Worm (Caenorhabditis elegans): Measurements from ENCODE around the gene Y45F10D.2.

The Y45F10D.2 gene

DNA sequence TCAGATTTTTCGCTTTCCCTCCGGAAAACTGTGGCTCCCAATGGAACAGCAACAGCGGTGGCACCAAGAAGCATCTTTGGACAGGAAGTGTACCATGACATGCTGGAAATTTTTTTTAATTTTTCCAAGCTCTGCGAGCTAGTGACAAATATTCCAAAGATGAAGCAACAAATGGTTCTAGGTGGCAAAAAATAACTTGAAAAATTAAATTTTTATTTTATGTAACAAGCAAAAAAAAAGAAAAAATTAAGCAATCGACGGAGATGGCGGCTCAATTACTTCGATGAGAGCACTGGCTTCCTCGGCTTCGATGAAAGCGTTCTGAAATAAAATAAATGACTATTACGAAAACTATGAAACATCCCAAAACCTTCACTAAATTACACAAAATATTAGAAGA, 11.1 kb upstream of the Y45F10D.2 start, which contains the start of gene lact-9:
TSS of gene lact-9 (minus strand) at position 101 of the 400 bp plus-strand sequence.
- no peak for TF ChIP-seq ets-7 (tag; optimal IDR thresholded peaks at IDR 0.05)
- no peak for TF ChIP-seq flt-1 (GFP tag; IDR thresholded peaks at IDR 0.05)
- TF ChIP-seq sea-1 (GFP tag; conservative IDR thresholded peaks at IDR 0.05): no peak
- no peak for TF ChIP-seq ceh-13 (GFP tag; optimal IDR thresholded peaks at IDR 0.05)
- no peak for TF ChIP-seq scrt-1 (GFP tag; IDR thresholded peaks at IDR 0.05)
- no peak for TF ChIP-seq tbx-37 (GFP tag; conservative IDR thresholded peaks at IDR 0.05)
- no peak for TF ChIP-seq F13C5.2 (tag; optimal IDR thresholded peaks at IDR 0.05)
- no peak for TF ChIP-seq ceh-36 (tag; optimal IDR thresholded peaks at IDR 0.05)

- TF ChIP-seq sea-1 (GFP tag; conservative IDR thresholded peaks at IDR 0.05) (no peak), tbx-11 (GFP tag; IDR thresholded peaks at IDR 0.05) (no peak), tbx-37 (GFP tag; conservative IDR thresholded peaks at IDR 0.05) (no peak), B0310.2 (tag; optimal IDR thresholded peaks at IDR 0.05) (no peak), pes-1 (GFP tag; IDR thresholded peaks at IDR 0.05) (no peak), ceh-36 (tag; optimal IDR thresholded peaks at IDR 0.05) (no peak), ceh-13 (GFP tag; optimal IDR thresholded peaks at IDR 0.05) (no peak), aly-1 (tag; optimal IDR thresholded peaks at IDR 0.05) (no peak), scrt-1 (GFP tag; IDR thresholded peaks at IDR 0.05) (no peak), tra-4 (tag; optimal IDR thresholded peaks at IDR 0.05) (no peak), hnd-1 (tag; optimal IDR thresholded peaks at IDR 0.05) (no peak), F13C5.2 (tag; optimal IDR thresholded peaks at IDR 0.05) (no peak), hmbx-1 (tag; optimal IDR thresholded peaks at IDR 0.05) (no peak)
These were observed 10.3 kb upstream of the Y45F10D.2 start for ce11 chrIV:13784774-13785173.

- no peak for TF ChIP-seq ceh-36 (tag; optimal IDR thresholded peaks at IDR 0.05)
- TF ChIP-seq sea-1 (GFP tag; conservative IDR thresholded peaks at IDR 0.05): no peak
- TF ChIP-seq ama-1 (optimal IDR thresholded peaks at IDR 0.05): no peak
- TF ChIP-seq hmbx-1 (tag; optimal IDR thresholded peaks at IDR 0.05): no peak
- no peak for TF ChIP-seq ceh-13 (GFP tag; optimal IDR thresholded peaks at IDR 0.05)
- TF ChIP-seq hnd-1 (tag; optimal IDR thresholded peaks at IDR 0.05): no peak
- no peak for TF ChIP-seq pes-1 (GFP tag; IDR thresholded peaks at IDR 0.05)
These were observed 8.9 kb upstream of the Y45F10D.2 start, which contains the start of gene iscu-1 for ce11 chrIV:13783237-13784012. Gene iscu-1 (plus strand): TSS chrIV:13783962.

- no peak for TF ChIP-seq hmbx-1 (tag; optimal IDR thresholded peaks at IDR 0.05)
- no peak for TF ChIP-seq ceh-13 (GFP tag; optimal IDR thresholded peaks at IDR 0.05)
- TF ChIP-seq tbx-11 (GFP tag; IDR thresholded peaks at IDR 0.05): no peak
- no peak for TF ChIP-seq ceh-36 (tag; optimal IDR thresholded peaks at IDR 0.05)
- no peak for TF ChIP-seq tra-4 (tag; optimal IDR thresholded peaks at IDR 0.05)
- TF ChIP-seq ets-7 (tag; optimal IDR thresholded peaks at IDR 0.05): no peak
- TF ChIP-seq hmg-4 (GFP tag; optimal IDR thresholded peaks at IDR 0.05): no peak
- no peak for TF ChIP-seq sea-1 (GFP tag; conservative IDR thresholded peaks at IDR 0.05)
- TF ChIP-seq scrt-1 (GFP tag; IDR thresholded peaks at IDR 0.05): no peak
- TF ChIP-seq ama-1 (optimal IDR thresholded peaks at IDR 0.05): no peak
- TF ChIP-seq F13C5.2 (tag; optimal IDR thresholded peaks at IDR 0.05): no peak
- no peak for TF ChIP-seq aly-1 (tag; optimal IDR thresholded peaks at IDR 0.05)
- TF ChIP-seq B0310.2 (tag; optimal IDR thresholded peaks at IDR 0.05): no peak
- no peak for TF ChIP-seq tbx-37 (GFP tag; conservative IDR thresholded peaks at IDR 0.05)
- no peak for TF ChIP-seq flt-1 (GFP tag; IDR thresholded peaks at IDR 0.05)
- no peak for TF ChIP-seq hnd-1 (tag; optimal IDR thresholded peaks at IDR 0.05)
These were observed 7.8 kb upstream of the Y45F10D.2 start for ce11 chrIV:13782319-13782718.

ce11 chrIV:13778710-13779109, 4.2 kb upstream of the Y45F10D.2 start, which contains the start of gene gly-10:
Gene gly-10 (plus strand): TSS chrIV:13779096.
- no peak for TF ChIP-seq hnd-1 (tag; optimal IDR thresholded peaks at IDR 0.05)
- no peak for TF ChIP-seq ceh-13 (GFP tag; optimal IDR thresholded peaks at IDR 0.05)
- TF ChIP-seq ets-7 (tag; optimal IDR thresholded peaks at IDR 0.05): no peak
- no peak for TF ChIP-seq aly-1 (tag; optimal IDR thresholded peaks at IDR 0.05)
- TF ChIP-seq F13C5.2 (tag; optimal IDR thresholded peaks at IDR 0.05): no peak
- TF ChIP-seq B0310.2 (tag; optimal IDR thresholded peaks at IDR 0.05): no peak
- no peak for TF ChIP-seq sea-1 (GFP tag; conservative IDR thresholded peaks at IDR 0.05)
- no peak for TF ChIP-seq tbx-37 (GFP tag; conservative IDR thresholded peaks at IDR 0.05)
- no peak for TF ChIP-seq tbx-11 (GFP tag; IDR thresholded peaks at IDR 0.05)
- no peak for TF ChIP-seq tra-4 (tag; optimal IDR thresholded peaks at IDR 0.05)
- TF ChIP-seq pes-1 (GFP tag; IDR thresholded peaks at IDR 0.05): no peak
- no peak for TF ChIP-seq hmbx-1 (tag; optimal IDR thresholded peaks at IDR 0.05)
- no peak for TF ChIP-seq scrt-1 (GFP tag; IDR thresholded peaks at IDR 0.05)

- TF ChIP-seq tbx-37 (GFP tag; conservative IDR thresholded peaks at IDR 0.05) (no peak), pes-1 (GFP tag; IDR thresholded peaks at IDR 0.05) (no peak), F13C5.2 (tag; optimal IDR thresholded peaks at IDR 0.05) (peak; percentile 22), ama-1 (optimal IDR thresholded peaks at IDR 0.05) (no peak), tbx-11 (GFP tag; IDR thresholded peaks at IDR 0.05) (no peak)
These were observed 3.0 kb upstream of the Y45F10D.2 start, which contains the start of gene rpl-18 for ce11 chrIV:13777480-13777879. Gene rpl-18 (plus strand): TSS chrIV:13777865.

DNA sequence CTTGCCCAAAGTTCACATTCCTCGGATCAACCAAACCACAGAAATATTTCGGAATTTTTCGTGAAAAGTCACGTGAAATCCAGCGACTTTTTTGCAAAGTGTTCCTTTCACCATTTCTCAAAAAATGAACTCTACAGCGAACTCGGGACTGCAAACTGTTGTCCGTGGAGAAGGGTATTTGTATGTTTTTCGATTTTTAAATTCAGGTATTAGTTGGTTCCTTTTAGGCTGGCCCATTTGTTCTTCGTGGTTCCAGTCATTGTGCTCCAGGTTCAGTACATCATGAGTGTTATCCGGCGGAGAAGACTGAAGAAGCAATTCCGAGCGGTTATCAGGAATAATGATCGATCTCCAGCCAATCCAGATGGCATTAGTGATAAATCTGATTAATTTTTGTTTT, 2.3 kb upstream of the Y45F10D.2 start:
- TF ChIP-seq ets-7 (tag; optimal IDR thresholded peaks at IDR 0.05): no peak
- TF ChIP-seq F13C5.2 (tag; optimal IDR thresholded peaks at IDR 0.05): no peak
- TF ChIP-seq hmbx-1 (tag; optimal IDR thresholded peaks at IDR 0.05): no peak
- TF ChIP-seq ama-1 (optimal IDR thresholded peaks at IDR 0.05): no peak
- TF ChIP-seq tra-4 (tag; optimal IDR thresholded peaks at IDR 0.05): no peak
- no peak for TF ChIP-seq B0310.2 (tag; optimal IDR thresholded peaks at IDR 0.05)
- TF ChIP-seq tbx-37 (GFP tag; conservative IDR thresholded peaks at IDR 0.05): no peak
- TF ChIP-seq ceh-13 (GFP tag; optimal IDR thresholded peaks at IDR 0.05): no peak
- TF ChIP-seq hmg-4 (GFP tag; optimal IDR thresholded peaks at IDR 0.05): no peak
- TF ChIP-seq pes-1 (GFP tag; IDR thresholded peaks at IDR 0.05): no peak
- no peak for TF ChIP-seq aly-1 (tag; optimal IDR thresholded peaks at IDR 0.05)
- TF ChIP-seq ceh-36 (tag; optimal IDR thresholded peaks at IDR 0.05): no peak
- TF ChIP-seq flt-1 (GFP tag; IDR thresholded peaks at IDR 0.05): no peak
- no peak for TF ChIP-seq scrt-1 (GFP tag; IDR thresholded peaks at IDR 0.05)
